Worm (Caenorhabditis elegans) whole organism, L3 larva: Measurements from ENCODE around the gene ins-7.

ENCODE experiments used
- R02D3.7 ChIP-seq: fragments of 150-350 bp; optimal IDR thresholded peaks from 2 replicates; lab custom pipeline; 2014; ENCODE audit warnings: missing biosample characterization, missing genetic modification characterization
- aly-2 ChIP-seq: fragments of 150-350 bp; optimal IDR thresholded peaks from 2 replicates; lab custom pipeline; 2014; ENCODE audit warnings: missing biosample characterization, missing genetic modification characterization
- ama-1 ChIP-seq: fragments of 150-350 bp; optimal IDR thresholded peaks from 2 replicates; lab custom pipeline; 2018
- nhr-23 ChIP-seq: fragments of 150-350 bp; optimal IDR thresholded peaks from 2 replicates; lab custom pipeline; 2014; ENCODE audit warnings: missing biosample characterization, missing genetic modification reagents, missing genetic modification characterization
- pqm-1 ChIP-seq: fragments of 150-350 bp; optimal IDR thresholded peaks from 2 replicates; lab custom pipeline; 2017; ENCODE audit warnings: missing biosample characterization, missing genetic modification characterization, inconsistent platforms
- unc-62 ChIP-seq: fragments of 150-350 bp; sonication (generic microtip); optimal IDR thresholded peaks from 4 replicates; lab custom pipeline; 2014; ENCODE audit warnings: missing biosample characterization, missing genetic modification reagents, missing genetic modification characterization
- ztf-11 ChIP-seq: fragments of 150-350 bp; optimal IDR thresholded peaks from 2 replicates; lab custom pipeline; 2014; ENCODE audit warnings: missing biosample characterization, missing genetic modification characterization

DNA sequence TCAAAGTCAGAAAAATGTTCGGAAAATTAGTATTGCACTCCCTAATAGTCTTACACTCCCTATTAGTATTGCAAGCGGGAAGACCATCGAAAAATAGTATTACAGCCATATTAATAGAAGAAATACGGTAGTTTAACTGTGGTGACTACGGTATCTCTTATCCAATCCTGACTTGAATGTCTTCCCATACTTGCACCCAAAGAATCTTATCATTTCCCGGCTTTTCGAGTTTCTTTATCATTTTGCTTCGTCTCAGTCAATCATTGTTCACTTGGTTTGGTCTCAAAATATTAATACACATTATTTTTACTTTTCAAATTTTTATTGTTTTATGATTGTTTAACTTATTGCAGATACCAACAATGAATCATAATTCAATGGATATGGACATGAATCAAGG lies 29.5 kb downstream of the ins-7 start, which contains the start of gene F58G6.3:
- TF ChIP-seq nhr-23 (tag; lab: Kevin White, UChicago) (no peak), ztf-11 (tag; lab: Kevin White, UChicago) (no peak), aly-2 (no peak), pqm-1 (peak; percentile 35), ama-1 (lab: Kevin White, UChicago) (no peak), R02D3.7 (tag; lab: Kevin White, UChicago) (no peak), unc-62 (GFP tag; lab: Kevin White, UChicago) (no peak)
